Worm (Caenorhabditis elegans) whole organism, L4 larva: Measurements from ENCODE around the gene T04B2.3.

Experiments
- ceh-82 ChIP-seq: sonication (generic microtip); optimal IDR thresholded peaks from 2 replicates; lab custom pipeline; 2017; ENCODE audit warnings: missing biosample characterization, missing genetic modification characterization
- jun-1 ChIP-seq: fragments of 150-350 bp; optimal IDR thresholded peaks from 2 replicates; lab custom pipeline; 2014; ENCODE audit warnings: missing biosample characterization, missing genetic modification reagents, missing genetic modification characterization
- nhr-28 ChIP-seq: fragments of 150-350 bp; optimal IDR thresholded peaks from 2 replicates; lab custom pipeline; 2014; ENCODE audit warnings: missing biosample characterization, missing genetic modification characterization
- unc-39 ChIP-seq: sonication (generic microtip); optimal IDR thresholded peaks from 2 replicates; lab custom pipeline; 2017; ENCODE audit warnings: missing biosample characterization, missing genetic modification characterization

ce11 chrIV:10089777-10090176, 42.6 kb downstream of the T04B2.3 start, which contains the start of gene ttr-39:
- no peak for TF ChIP-seq jun-1 (tag; lab: Kevin White, UChicago)
- TF ChIP-seq ceh-82 (tag; lab: Kevin White, UChicago), result no peak
- no peak for TF ChIP-seq nhr-28 (tag; lab: Kevin White, UChicago)
- TF ChIP-seq unc-39 (tag; lab: Kevin White, UChicago), result no peak
